Fruit fly (Drosophila melanogaster) whole organism, adult: ENCODE results near the gene Ntf-2r.

Source experiments
- CG11617 ChIP-seq: fragments of 200-800 bp; sonication (Bioruptor generic); optimal IDR thresholded peaks from 2 replicates; lab custom pipeline; 2017; ENCODE audit warnings: mild to moderate bottlenecking, missing biosample characterization, missing genetic modification reagents, missing genetic modification characterization
- CG12768 ChIP-seq: fragments of 200-800 bp; sonication (Bioruptor generic); optimal IDR thresholded peaks from 2 replicates; lab custom pipeline; 2017; ENCODE audit warnings: missing biosample characterization, missing genetic modification characterization, mild to moderate bottlenecking, moderate library complexity, missing genetic modification reagents
- CG14711 ChIP-seq: fragments of 200-800 bp; sonication (Bioruptor generic); optimal IDR thresholded peaks from 2 replicates; lab custom pipeline; 2018; ENCODE audit warnings: missing biosample characterization, mild to moderate bottlenecking, missing genetic modification characterization, moderate library complexity
- CG1620 ChIP-seq: fragments of 200-800 bp; sonication (Bioruptor generic); optimal IDR thresholded peaks from 2 replicates; lab custom pipeline; 2016; ENCODE audit warnings: missing biosample characterization, missing genetic modification characterization
- CG33017 ChIP-seq: fragments of 200-800 bp; sonication (Bioruptor generic); optimal IDR thresholded peaks from 2 replicates; lab custom pipeline; 2018; ENCODE audit warnings: missing biosample characterization, mild to moderate bottlenecking, missing genetic modification characterization, moderate library complexity
- CG5204 ChIP-seq: fragments of 200-800 bp; sonication (Bioruptor generic); optimal IDR thresholded peaks from 2 replicates; lab custom pipeline; 2016; ENCODE audit warnings: missing biosample characterization, missing genetic modification characterization
- CG7045 ChIP-seq: fragments of 200-800 bp; sonication (Bioruptor generic); optimal IDR thresholded peaks from 2 replicates; lab custom pipeline; 2017; ENCODE audit warnings: missing biosample characterization, mild to moderate bottlenecking, missing genetic modification characterization
- CG7101 ChIP-seq: fragments of 200-800 bp; sonication (Bioruptor generic); optimal IDR thresholded peaks from 2 replicates; lab custom pipeline; 2018; ENCODE audit warnings: missing biosample characterization, mild to moderate bottlenecking, missing genetic modification characterization, moderate library complexity
- Clk ChIP-seq: fragments of 200-800 bp; sonication (Bioruptor generic); optimal IDR thresholded peaks from 2 replicates; lab custom pipeline; 2017; ENCODE audit warnings: missing biosample characterization, missing genetic modification characterization
- Crg-1 ChIP-seq: fragments of 200-800 bp; sonication (Bioruptor generic); optimal IDR thresholded peaks from 2 replicates; lab custom pipeline; 2016; ENCODE audit warnings: missing biosample characterization, missing genetic modification characterization
- Hr96 ChIP-seq: fragments of 200-800 bp; sonication (Bioruptor generic); optimal IDR thresholded peaks from 2 replicates; lab custom pipeline; 2016; ENCODE audit warnings: missing biosample characterization, missing genetic modification characterization
- Mnt ChIP-seq: fragments of 200-800 bp; sonication (Bioruptor generic); optimal IDR thresholded peaks from 2 replicates; lab custom pipeline; 2016; ENCODE audit warnings: missing biosample characterization, mild to moderate bottlenecking, missing genetic modification characterization
- bab1 ChIP-seq: fragments of 200-800 bp; sonication (Bioruptor generic); optimal IDR thresholded peaks from 3 replicates; lab custom pipeline; 2019; ENCODE audit warnings: missing biosample characterization, mild to moderate bottlenecking, missing genetic modification characterization, moderate library complexity
- cic ChIP-seq: fragments of 200-800 bp; sonication (Bioruptor generic); optimal IDR thresholded peaks from 2 replicates; lab custom pipeline; 2017; ENCODE audit warnings: missing biosample characterization, mild to moderate bottlenecking, missing genetic modification characterization, moderate library complexity
- cnc ChIP-seq, 2 experiments: fragments of >200 bp; optimal IDR thresholded peaks; 2 replicates each; lab custom pipeline; 2017
- kay ChIP-seq: fragments of 200-800 bp; sonication (Bioruptor generic); peaks from one replicate; lab custom pipeline; 2016; ENCODE audit warnings: missing biosample characterization, missing genetic modification characterization, borderline replicate concordance
- ovo ChIP-seq: fragments of 200-800 bp; sonication (Bioruptor generic); optimal IDR thresholded peaks from 2 replicates; lab custom pipeline; 2016; ENCODE audit warnings: missing biosample characterization, missing genetic modification characterization
- pad ChIP-seq: fragments of 200-800 bp; sonication (Bioruptor generic); optimal IDR thresholded peaks from 3 replicates; lab custom pipeline; 2017; ENCODE audit warnings: missing biosample characterization, missing genetic modification characterization, mild to moderate bottlenecking, moderate library complexity, missing genetic modification reagents
- tj ChIP-seq: fragments of 200-800 bp; sonication (Bioruptor generic); optimal IDR thresholded peaks from 3 replicates; lab custom pipeline; 2017; ENCODE audit warnings: missing biosample characterization, mild to moderate bottlenecking, missing genetic modification characterization, moderate library complexity
- toe ChIP-seq: fragments of 200-800 bp; sonication (Bioruptor generic); optimal IDR thresholded peaks from 2 replicates; lab custom pipeline; 2016; ENCODE audit warnings: missing biosample characterization, missing genetic modification characterization

Ntf-2r gene

DNA sequence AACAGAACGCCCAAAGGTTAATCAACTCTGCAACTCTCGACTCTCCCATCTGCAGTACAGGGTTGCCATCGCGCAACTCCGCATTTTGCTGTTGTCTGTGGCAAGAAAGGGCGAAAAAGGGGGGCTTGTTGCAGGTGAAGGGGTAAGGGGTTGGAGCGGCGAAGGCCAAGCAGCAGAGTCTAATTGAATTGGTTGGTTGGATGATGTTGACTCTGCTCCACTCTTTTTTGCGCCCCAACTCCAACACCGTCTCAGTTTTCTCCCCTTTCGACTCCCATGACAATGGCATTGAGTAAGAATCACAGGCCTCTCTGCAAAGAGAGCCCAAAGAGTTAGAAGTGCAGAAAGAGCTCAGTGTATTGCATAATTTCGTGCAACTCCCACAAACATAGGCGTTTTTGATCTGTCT is 14.2 kb downstream of the Ntf-2r start:
- TF ChIP-seq Clk (GFP tag; lab: Kevin White, UChicago): no peak
- peak; percentile 45 for TF ChIP-seq CG14711 (tag; lab: Kevin White, UChicago)

DNA sequence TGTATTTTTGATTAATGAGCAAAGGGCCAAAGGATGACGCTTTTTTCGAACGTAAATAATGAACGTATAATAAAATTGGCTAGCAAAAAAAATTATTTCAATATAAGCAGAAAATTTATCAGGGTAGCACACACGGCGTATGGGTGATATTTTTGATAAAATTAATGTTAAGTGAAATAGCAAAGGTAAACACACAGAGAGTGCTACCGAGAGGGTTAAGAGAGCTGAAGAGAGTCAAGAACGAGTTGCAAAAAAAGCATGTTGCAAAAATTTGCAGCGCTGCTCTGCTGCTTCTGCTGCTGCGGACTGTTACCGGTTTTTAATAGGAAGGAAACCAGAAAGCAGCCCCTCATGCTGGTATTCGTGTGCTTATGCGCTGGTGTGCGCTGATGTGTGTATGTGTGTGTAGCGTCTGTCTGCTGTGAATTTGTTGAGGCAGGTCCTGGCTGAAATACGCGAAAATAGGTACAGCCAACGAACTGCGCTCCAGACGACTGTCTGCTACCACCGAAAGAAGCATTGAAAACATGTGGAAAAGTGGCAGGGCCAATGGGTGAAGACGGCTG is 15.2 kb downstream of the Ntf-2r start:
- TF ChIP-seq pad (GFP tag; lab: Kevin White, UChicago) (no peak), bab1 (no peak), cic (GFP tag; lab: Kevin White, UChicago) (no peak), kay (GFP tag; lab: Kevin White, UChicago) (no peak), Hr96 (GFP tag; lab: Kevin White, UChicago) (no peak), CG7045 (GFP tag; lab: Kevin White, UChicago) (no peak), toe (no peak), CG33017 (tag; lab: Kevin White, UChicago) (no peak), CG1620 (GFP tag; lab: Kevin White, UChicago) (no peak), ovo (GFP tag; lab: Kevin White, UChicago) (no peak), CG12768 (no peak), Clk (GFP tag; lab: Kevin White, UChicago) (no peak), CG7101 (tag; lab: Kevin White, UChicago) (no peak)

DNA sequence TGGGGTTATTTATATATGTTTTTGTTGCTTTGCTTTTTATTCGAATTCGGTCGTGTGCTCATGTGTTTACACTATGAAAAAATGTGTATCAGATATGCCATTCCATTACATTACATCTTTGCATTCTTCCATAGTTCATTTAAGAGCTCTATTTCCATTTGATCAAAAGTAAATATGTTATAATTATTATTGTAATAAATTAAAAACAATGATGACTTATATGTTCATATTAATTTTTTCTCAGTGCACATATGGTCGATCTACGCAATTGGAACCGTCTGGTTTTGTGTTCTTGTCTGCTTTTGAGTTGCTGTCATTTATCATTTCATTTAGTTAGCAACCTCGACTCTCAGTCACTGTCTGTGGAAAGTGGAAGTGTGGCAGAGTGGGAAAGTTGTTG is 23.0 kb downstream of the Ntf-2r start:
- TF ChIP-seq CG7101 (tag; lab: Kevin White, UChicago) (peak; percentile 1), bab1 (peak; percentile 94), CG5204 (GFP tag; lab: Kevin White, UChicago) (no peak), CG1620 (GFP tag; lab: Kevin White, UChicago) (no peak), CG14711 (tag; lab: Kevin White, UChicago) (peak; percentile 47), pad (GFP tag; lab: Kevin White, UChicago) (no peak), kay (GFP tag; lab: Kevin White, UChicago) (no peak), Crg-1 (GFP tag; lab: Kevin White, UChicago) (no peak), CG33017 (tag; lab: Kevin White, UChicago) (no peak), CG11617 (peak; percentile 21), Mnt (GFP tag; lab: Kevin White, UChicago) (no peak), tj (GFP tag; lab: Kevin White, UChicago) (peak; percentile 29), cic (GFP tag; lab: Kevin White, UChicago) (no peak), CG7045 (GFP tag; lab: Kevin White, UChicago) (no peak), CG12768 (no peak), cnc (optimal IDR thresholded peaks at IDR 0.05; lab: Kevin White, UChicago) (no peak)

DNA sequence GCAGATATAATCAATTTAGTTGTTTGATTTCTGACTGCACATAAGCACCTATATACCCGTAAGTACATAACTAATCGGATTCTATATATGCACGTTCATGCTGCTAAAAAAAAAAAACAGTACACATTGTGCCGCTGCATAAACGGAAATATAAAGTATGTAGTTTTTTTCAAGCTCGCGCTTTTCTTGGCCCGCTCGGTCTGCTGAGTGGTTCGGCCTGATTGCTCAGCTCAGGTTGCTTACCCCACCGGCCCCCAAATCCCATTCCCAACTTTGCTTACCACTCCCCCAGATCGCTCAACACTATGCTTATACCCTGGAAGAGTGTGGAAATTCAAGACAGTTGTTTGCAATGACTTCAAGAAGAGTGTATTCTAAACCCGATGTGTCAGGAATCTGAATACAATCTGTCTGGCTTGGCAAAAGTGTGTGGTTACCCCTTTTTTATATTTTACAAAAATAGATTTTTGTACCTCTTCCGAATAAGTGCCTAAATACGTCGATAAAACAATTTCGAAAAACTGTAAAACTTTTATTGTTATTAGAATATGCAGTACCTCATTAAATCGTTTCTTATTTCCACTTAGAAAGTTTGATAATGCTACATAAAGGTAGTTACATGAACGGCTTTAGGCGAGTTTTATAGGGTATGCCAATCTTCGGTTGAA is 24.2 kb downstream of the Ntf-2r start:
- TF ChIP-seq pad (GFP tag; lab: Kevin White, UChicago) (no peak), tj (GFP tag; lab: Kevin White, UChicago) (peak; percentile 95)

DNA sequence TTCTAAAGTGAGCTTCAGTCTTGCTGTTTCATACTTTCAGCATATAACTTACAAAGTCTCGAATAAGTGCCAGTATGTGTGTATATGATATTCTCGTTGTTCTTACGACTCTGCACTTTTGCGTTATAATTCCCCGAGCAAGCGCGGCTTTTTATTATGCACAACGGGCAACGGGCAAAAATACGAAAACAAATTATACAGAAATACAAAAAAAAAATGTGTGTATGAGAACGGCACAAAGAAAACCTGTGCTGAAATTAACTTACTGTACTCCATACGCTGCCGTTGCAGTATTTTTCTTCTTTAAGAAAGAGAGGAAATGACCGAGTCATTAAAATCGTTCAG is 24.7 kb downstream of the Ntf-2r start:
- TF ChIP-seq tj (GFP tag; lab: Kevin White, UChicago) (peak; percentile 95), ovo (GFP tag; lab: Kevin White, UChicago) (no peak)

DNA sequence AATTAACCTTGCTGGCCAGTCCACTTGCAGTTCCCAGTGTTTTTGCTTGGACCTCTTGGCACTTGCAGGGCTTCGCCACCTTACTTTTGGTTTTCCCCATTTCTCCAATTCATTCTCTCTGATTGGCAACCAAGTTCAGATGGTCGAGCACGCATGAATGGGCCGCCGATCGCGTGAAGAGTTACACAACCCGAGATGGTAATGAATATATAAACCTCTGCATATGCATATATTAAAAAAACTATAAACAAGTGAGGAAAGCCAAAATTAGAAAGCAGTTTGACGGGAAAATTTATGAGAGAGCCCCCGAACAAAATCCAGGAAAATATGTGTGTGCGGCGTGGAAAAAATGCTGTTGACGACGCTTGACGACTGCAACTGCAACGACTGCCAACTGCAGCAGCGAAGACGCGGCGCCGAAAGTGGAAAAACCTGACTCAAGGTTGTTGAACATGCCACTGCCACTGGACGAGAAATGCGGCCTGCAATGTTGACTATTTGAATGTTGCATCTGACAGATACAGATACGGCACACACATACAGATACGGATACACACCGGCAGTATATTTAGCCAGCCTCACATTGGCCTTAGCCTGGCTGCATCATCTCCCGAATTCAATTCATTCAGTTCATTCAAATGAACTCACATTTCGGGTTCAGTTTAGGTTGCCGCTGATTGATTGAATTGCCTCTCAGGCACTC is 26.0 kb downstream of the Ntf-2r start:
- no peak for TF ChIP-seq Hr96 (GFP tag; lab: Kevin White, UChicago)
- no peak for TF ChIP-seq toe
- TF ChIP-seq pad (GFP tag; lab: Kevin White, UChicago): no peak
- no peak for TF ChIP-seq CG33017 (tag; lab: Kevin White, UChicago)
- no peak for TF ChIP-seq Mnt (GFP tag; lab: Kevin White, UChicago)
- no peak for TF ChIP-seq CG11617
- TF ChIP-seq CG5204 (GFP tag; lab: Kevin White, UChicago): no peak
- no peak for TF ChIP-seq tj (GFP tag; lab: Kevin White, UChicago)
- no peak for TF ChIP-seq Clk (GFP tag; lab: Kevin White, UChicago)
- no peak for TF ChIP-seq CG12768
- TF ChIP-seq CG7045 (GFP tag; lab: Kevin White, UChicago): no peak
- no peak for TF ChIP-seq CG7101 (tag; lab: Kevin White, UChicago)
- TF ChIP-seq ovo (GFP tag; lab: Kevin White, UChicago): no peak
- TF ChIP-seq cnc (optimal IDR thresholded peaks at IDR 0.05; lab: Kevin White, UChicago): no peak
- no peak for TF ChIP-seq Crg-1 (GFP tag; lab: Kevin White, UChicago)
- TF ChIP-seq kay (GFP tag; lab: Kevin White, UChicago): no peak
- TF ChIP-seq bab1: no peak
- TF ChIP-seq cic (GFP tag; lab: Kevin White, UChicago): no peak
- TF ChIP-seq CG14711 (tag; lab: Kevin White, UChicago): no peak
- TF ChIP-seq CG1620 (GFP tag; lab: Kevin White, UChicago): no peak
